Worm (Caenorhabditis elegans) whole organism, mixed stage, embryonic: ENCODE data around the gene F47B10.5.

Source experiments
- nhr-76 ChIP-seq: sonication (generic microtip); optimal IDR thresholded peaks from 2 replicates; lab custom pipeline; 2017; ENCODE audit warnings: missing biosample characterization, missing genetic modification characterization
- unc-62 ChIP-seq: fragments of 150-350 bp; optimal IDR thresholded peaks from 2 replicates; lab custom pipeline; 2014; ENCODE audit warnings: missing biosample characterization, missing genetic modification reagents, missing genetic modification characterization
- zip-8 ChIP-seq: fragments of 150-350 bp; optimal IDR thresholded peaks from 2 replicates; lab custom pipeline; 2014; ENCODE audit warnings: missing biosample characterization, missing genetic modification characterization
- ztf-11 ChIP-seq: fragments of 150-350 bp; optimal IDR thresholded peaks from 2 replicates; lab custom pipeline; 2014; ENCODE audit warnings: missing biosample characterization, missing genetic modification characterization

ce11 chrX:10844137-10844536 lies 46.2 kb downstream of the F47B10.5 start:
- TF ChIP-seq nhr-76 (no peak), ztf-11 (tag; lab: Kevin White, UChicago) (no peak), zip-8 (tag; lab: Kevin White, UChicago) (peak; percentile 79), unc-62 (GFP tag; lab: Kevin White, UChicago) (no peak)
